Fruit fly (Drosophila melanogaster): ENCODE measurements around the gene Or10a.

Or10a gene

DNA sequence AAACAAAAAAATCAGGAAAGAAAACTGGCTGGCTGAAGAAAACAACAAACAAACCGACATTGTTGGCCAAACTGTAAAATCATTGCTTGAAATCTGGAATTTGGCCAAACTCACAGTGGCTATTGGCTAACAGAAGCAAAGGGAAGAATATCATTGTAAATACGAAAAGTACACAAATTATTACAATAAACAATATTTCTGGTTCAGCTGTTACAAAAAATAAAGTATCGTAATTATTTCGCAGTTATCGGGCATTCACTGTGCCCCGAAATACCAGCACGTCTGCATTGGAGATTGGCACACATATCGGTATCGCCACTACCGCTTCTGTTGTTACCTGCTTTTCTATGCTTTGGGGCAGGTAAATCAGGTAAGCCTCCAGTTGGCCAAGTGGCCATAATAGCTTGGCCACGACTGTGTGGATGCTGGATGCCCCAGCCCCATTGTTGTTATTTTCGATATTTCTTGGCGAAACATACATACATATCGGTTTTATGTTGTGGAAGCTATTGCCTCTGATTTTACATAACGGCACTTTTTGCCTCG lies 33.9 kb upstream of the Or10a start (continued):
- TF ChIP-seq fd64A (GFP tag; optimal IDR thresholded peaks at IDR 0.05), result no peak
- no peak for TF ChIP-seq Mes4 (GFP tag; optimal IDR thresholded peaks at IDR 0.05)
- no peak for TF ChIP-seq gce (GFP tag; IDR thresholded peaks at IDR 0.05)
- TF ChIP-seq CG10959 (GFP tag; IDR thresholded peaks at IDR 0.05), result no peak
- TF ChIP-seq en (GFP tag; optimal IDR thresholded peaks at IDR 0.05), result no peak
- no peak for TF ChIP-seq dan (GFP tag; IDR thresholded peaks at IDR 0.05)
- no peak for TF ChIP-seq chn (GFP tag; optimal IDR thresholded peaks at IDR 0.05)
- peak; percentile 46 for TF ChIP-seq Fer1 (GFP tag; optimal IDR thresholded peaks at IDR 0.05)
- TF ChIP-seq kah (GFP tag; optimal IDR thresholded peaks at IDR 0.05), result peak; percentile 32
- no peak for TF ChIP-seq cato (GFP tag; optimal IDR thresholded peaks at IDR 0.05; ENCODE audit: borderline replicate concordance)
- TF ChIP-seq Doc3 (GFP tag; IDR thresholded peaks at IDR 0.05; ENCODE audit: partially characterized antibody), result no peak
- no peak for TF ChIP-seq CG13123 (GFP tag; optimal IDR thresholded peaks at IDR 0.05)
- no peak for TF ChIP-seq CG10543 (GFP tag; optimal IDR thresholded peaks at IDR 0.05)
- peak; percentile 3 for TF ChIP-seq Bteb2 (GFP tag; optimal IDR thresholded peaks at IDR 0.05)
- TF ChIP-seq CG12071 (GFP tag; optimal IDR thresholded peaks at IDR 0.05), result peak; percentile 49
- TF ChIP-seq scrt (GFP tag; optimal IDR thresholded peaks at IDR 0.05), result no peak
- TF ChIP-seq CG32772 (GFP tag; IDR thresholded peaks at IDR 0.05), result peak; percentile 29; the same call in 1 of the 2 replicates
- no peak for TF ChIP-seq CG17361 (GFP tag; IDR thresholded peaks at IDR 0.05)
- peak; percentile 47 for TF ChIP-seq Taf1 (GFP tag; IDR thresholded peaks at IDR 0.05)
- TF ChIP-seq CG10654 (GFP tag; optimal IDR thresholded peaks at IDR 0.05), result no peak
- no peak for TF ChIP-seq nerfin-1 (tag; optimal IDR thresholded peaks at IDR 0.05)
- 0 out of 3 replicates have a peak, but pooled peaks have one; percentile 23 for TF ChIP-seq CG11695 (GFP tag; IDR thresholded peaks at IDR 0.05)
- no peak for TF ChIP-seq CG1233 (GFP tag; optimal IDR thresholded peaks at IDR 0.05)
- TF ChIP-seq pfk (GFP tag; optimal IDR thresholded peaks at IDR 0.05), result no peak
- no peak for TF ChIP-seq sens-2 (GFP tag; IDR thresholded peaks at IDR 0.05)
- no peak for TF ChIP-seq Rx (GFP tag; IDR thresholded peaks at IDR 0.05)
- TF ChIP-seq CG17359 (tag; optimal IDR thresholded peaks at IDR 0.05), result peak; percentile 65
- TF ChIP-seq gro (GFP tag; optimal IDR thresholded peaks at IDR 0.05), result no peak
- TF ChIP-seq hb (GFP tag; IDR thresholded peaks at IDR 0.05; ENCODE audit: partially characterized antibody), result no peak
- peak; percentile 41 for TF ChIP-seq CG9817 (tag; optimal IDR thresholded peaks at IDR 0.05)
- peak; percentile 41; the same call in 1 of the 2 replicates for TF ChIP-seq CG31224 (GFP tag; IDR thresholded peaks at IDR 0.05)
- 0 out of 3 replicates have a peak, but pooled peaks have one; percentile 37 for TF ChIP-seq CG6175 (GFP tag; IDR thresholded peaks at IDR 0.05)
- TF ChIP-seq stc (GFP tag; IDR thresholded peaks at IDR 0.05), result no peak
- TF ChIP-seq H2.0 (GFP tag; IDR thresholded peaks at IDR 0.05), result peak; percentile 76
- TF ChIP-seq sens (GFP tag), result peak; percentile 85
- TF ChIP-seq CG3407 (GFP tag; optimal IDR thresholded peaks at IDR 0.05), result no peak
- TF ChIP-seq seq (GFP tag; IDR thresholded peaks at IDR 0.05), result no peak
- no peak for TF ChIP-seq C15 (GFP tag; IDR thresholded peaks at IDR 0.05)
- peak; percentile 54; the same call in 1 of the 2 replicates for TF ChIP-seq NFAT (GFP tag; IDR thresholded peaks at IDR 0.05)
- TF ChIP-seq CG18599 (GFP tag; optimal IDR thresholded peaks at IDR 0.05), result peak; percentile 17
- no peak for TF ChIP-seq Gsc (GFP tag; IDR thresholded peaks at IDR 0.05)
- no peak for TF ChIP-seq CG15011 (GFP tag; optimal IDR thresholded peaks at IDR 0.05)
- TF ChIP-seq disco-r (GFP tag; optimal IDR thresholded peaks at IDR 0.05), result peak; percentile 38
- TF ChIP-seq unc-4 (GFP tag; IDR thresholded peaks at IDR 0.05; ENCODE audit: partially characterized antibody), result no peak
- no peak for TF ChIP-seq Bdp1 (GFP tag; optimal IDR thresholded peaks at IDR 0.05)
- no peak for TF ChIP-seq CG1647 (GFP tag; optimal IDR thresholded peaks at IDR 0.05)
- TF ChIP-seq TFAM (GFP tag; optimal IDR thresholded peaks at IDR 0.05), result no peak
- TF ChIP-seq odd (GFP tag; optimal IDR thresholded peaks at IDR 0.05), result no peak
- TF ChIP-seq CG2712 (tag; optimal IDR thresholded peaks at IDR 0.05), result peak; percentile 43
- TF ChIP-seq bsh (GFP tag; optimal IDR thresholded peaks at IDR 0.05), result peak in 1 of 2 experiments; percentile 2
- TF ChIP-seq CG17802 (tag; optimal IDR thresholded peaks at IDR 0.05), result no peak
